Worm (Caenorhabditis elegans) whole organism, early embryonic: ENCODE results near the gene M142.5.

ENCODE experiments used
- B0310.2 ChIP-seq: sonication (generic microtip); optimal IDR thresholded peaks from 2 replicates; lab custom pipeline; 2016; ENCODE audit warnings: mild to moderate bottlenecking, missing genetic modification characterization, missing compliant biosample characterization
- F13C5.2 ChIP-seq: sonication (generic microtip); optimal IDR thresholded peaks from 2 replicates; lab custom pipeline; 2017; ENCODE audit warnings: mild to moderate bottlenecking, missing genetic modification characterization, inconsistent platforms, missing compliant biosample characterization
- aly-1 ChIP-seq: sonication (generic microtip); optimal IDR thresholded peaks from 2 replicates; lab custom pipeline; 2016; ENCODE audit warnings: missing genetic modification characterization, missing compliant biosample characterization
- ama-1 ChIP-seq: fragments of 150-350 bp; optimal IDR thresholded peaks from 2 replicates; lab custom pipeline; 2014
- ceh-13 ChIP-seq: fragments of 200-800 bp; sonication (Bioruptor generic); optimal IDR thresholded peaks from 2 replicates; lab custom pipeline; 2018; ENCODE audit warnings: mild to moderate bottlenecking, missing genetic modification characterization, missing compliant biosample characterization
- ceh-36 ChIP-seq: sonication (generic microtip); optimal IDR thresholded peaks from 2 replicates; lab custom pipeline; 2016; ENCODE audit warnings: missing genetic modification characterization, inconsistent platforms, missing compliant biosample characterization
- ets-7 ChIP-seq: sonication (generic microtip); optimal IDR thresholded peaks from 2 replicates; lab custom pipeline; 2016; ENCODE audit warnings: missing genotype, missing genetic modification characterization, missing compliant biosample characterization
- flt-1 ChIP-seq: fragments of 200-800 bp; sonication (Bioruptor generic); IDR thresholded peaks from 2 replicates; pipeline ENCODE4 v1.3.6; 2022; ENCODE audit warnings: missing genetic modification characterization, missing compliant biosample characterization
- hmbx-1 ChIP-seq: sonication (generic microtip); optimal IDR thresholded peaks from 2 replicates; lab custom pipeline; 2016; ENCODE audit warnings: mild to moderate bottlenecking, missing genetic modification characterization, missing compliant biosample characterization
- hmg-4 ChIP-seq: fragments of 200-800 bp; sonication (Bioruptor generic); optimal IDR thresholded peaks from 2 replicates; lab custom pipeline; 2018; ENCODE audit warnings: mild to moderate bottlenecking, missing genetic modification characterization, missing compliant biosample characterization
- hnd-1 ChIP-seq: sonication (generic microtip); optimal IDR thresholded peaks from 2 replicates; lab custom pipeline; 2016; ENCODE audit warnings: missing genetic modification characterization, missing compliant biosample characterization
- pes-1 ChIP-seq: fragments of 200-800 bp; sonication (Bioruptor generic); IDR thresholded peaks from 2 replicates; pipeline ENCODE4 v1.3.6; 2022; ENCODE audit warnings: missing genetic modification reagents, missing genetic modification characterization, missing compliant biosample characterization
- scrt-1 ChIP-seq: fragments of 200-800 bp; sonication (Bioruptor generic); IDR thresholded peaks from 2 replicates; pipeline ENCODE4 v1.3.6; 2022; ENCODE audit warnings: missing genetic modification characterization, missing compliant biosample characterization
- sea-1 ChIP-seq: fragments of 200-800 bp; sonication (Bioruptor generic); conservative IDR thresholded peaks from 2 replicates; pipeline ENCODE4 v1.3.6; 2022; ENCODE audit warnings: missing genetic modification characterization, missing compliant biosample characterization
- tbx-11 ChIP-seq: fragments of 200-800 bp; sonication (Bioruptor generic); IDR thresholded peaks from 2 replicates; pipeline ENCODE4 v1.3.6; 2022; ENCODE audit warnings: missing genetic modification characterization, missing compliant biosample characterization
- tbx-37 ChIP-seq: fragments of 200-800 bp; sonication (Bioruptor generic); conservative IDR thresholded peaks from 2 replicates; pipeline ENCODE4 v1.3.6; 2022; ENCODE audit warnings: missing genetic modification reagents, missing genetic modification characterization, missing compliant biosample characterization
- tra-4 ChIP-seq: sonication (generic microtip); optimal IDR thresholded peaks from 2 replicates; lab custom pipeline; 2017; ENCODE audit warnings: missing genetic modification characterization, missing compliant biosample characterization

Gene M142.5

ce11 chrIII:10930850-10931249, at the start of gene M142.5:
Gene M142.5, plus strand, starts transcription at chrIII:10931201.
- no peak for TF ChIP-seq F13C5.2 (tag; lab: Kevin White, UChicago)
- no peak for TF ChIP-seq hnd-1 (tag; lab: Kevin White, UChicago)
- TF ChIP-seq hmg-4 (GFP tag; lab: Kevin White, UChicago), result no peak
- no peak for TF ChIP-seq pes-1 (GFP tag; lab: Robert Waterston, UW)
- no peak for TF ChIP-seq ceh-13
- TF ChIP-seq sea-1 (GFP tag; lab: Robert Waterston, UW), result no peak
- TF ChIP-seq aly-1, result no peak
- TF ChIP-seq ama-1 (lab: Kevin White, UChicago), result no peak
- no peak for TF ChIP-seq hmbx-1
- no peak for TF ChIP-seq tbx-11 (GFP tag; lab: Robert Waterston, UW)
- TF ChIP-seq B0310.2, result no peak
- no peak for TF ChIP-seq scrt-1 (GFP tag; lab: Robert Waterston, UW)
- no peak for TF ChIP-seq ets-7 (tag; lab: Kevin White, UChicago)
- TF ChIP-seq tra-4, result no peak
- TF ChIP-seq ceh-36 (tag; lab: Kevin White, UChicago), result no peak
- no peak for TF ChIP-seq flt-1
- TF ChIP-seq tbx-37, result no peak

ce11 chrIII:10881462-10881861, 49.5 kb upstream of the M142.5 start, which contains the start of gene athp-1:
Gene athp-1, plus strand, starts transcription at chrIII:10881766.
- TF ChIP-seq scrt-1 (GFP tag; lab: Robert Waterston, UW), result no peak
- TF ChIP-seq ama-1 (lab: Kevin White, UChicago), result no peak
- no peak for TF ChIP-seq aly-1
- TF ChIP-seq ceh-13, result no peak
- no peak for TF ChIP-seq tra-4

ce11 chrIII:10881996-10882395, 49.0 kb upstream of the M142.5 start:
- TF ChIP-seq hmg-4 (GFP tag; lab: Kevin White, UChicago) (no peak), B0310.2 (no peak), ama-1 (lab: Kevin White, UChicago) (no peak), ets-7 (tag; lab: Kevin White, UChicago) (no peak), hnd-1 (tag; lab: Kevin White, UChicago) (no peak), tbx-11 (GFP tag; lab: Robert Waterston, UW) (no peak), flt-1 (no peak), tra-4 (no peak), tbx-37 (no peak), aly-1 (no peak), sea-1 (GFP tag; lab: Robert Waterston, UW) (no peak), pes-1 (GFP tag; lab: Robert Waterston, UW) (no peak)

ce11 chrIII:10888824-10889223, 42.2 kb upstream of the M142.5 start:
- TF ChIP-seq hmg-4 (GFP tag; lab: Kevin White, UChicago) (no peak), aly-1 (no peak), F13C5.2 (tag; lab: Kevin White, UChicago) (no peak), B0310.2 (no peak), hnd-1 (tag; lab: Kevin White, UChicago) (no peak)

ce11 chrIII:10894220-10894619, 36.8 kb upstream of the M142.5 start, which contains the start of gene fbxb-87:
Gene fbxb-87, plus strand, starts transcription at chrIII:10894520.
- TF ChIP-seq F13C5.2 (tag; lab: Kevin White, UChicago) (no peak), aly-1 (no peak), hnd-1 (tag; lab: Kevin White, UChicago) (no peak), scrt-1 (GFP tag; lab: Robert Waterston, UW) (no peak), B0310.2 (no peak), flt-1 (no peak), ets-7 (tag; lab: Kevin White, UChicago) (no peak), ceh-36 (tag; lab: Kevin White, UChicago) (no peak), pes-1 (GFP tag; lab: Robert Waterston, UW) (no peak), ceh-13 (no peak), hmbx-1 (no peak), hmg-4 (GFP tag; lab: Kevin White, UChicago) (no peak), tbx-37 (no peak), tbx-11 (GFP tag; lab: Robert Waterston, UW) (no peak), sea-1 (GFP tag; lab: Robert Waterston, UW) (no peak), ama-1 (lab: Kevin White, UChicago) (no peak), tra-4 (no peak)

ce11 chrIII:10895817-10896413, 35.1 kb upstream of the M142.5 start, which contains the start of gene com-1:
Gene com-1, plus strand, starts transcription at chrIII:10896363.
- no peak for TF ChIP-seq aly-1
- TF ChIP-seq ceh-36 (tag; lab: Kevin White, UChicago), result no peak
- TF ChIP-seq B0310.2, result no peak
- no peak for TF ChIP-seq F13C5.2 (tag; lab: Kevin White, UChicago)

ce11 chrIII:10902341-10902740, 28.7 kb upstream of the M142.5 start, which contains the start of gene unc-119:
Gene unc-119, plus strand, starts transcription at chrIII:10902641.
- TF ChIP-seq tbx-11 (GFP tag; lab: Robert Waterston, UW) (no peak), tra-4 (no peak), flt-1 (no peak), hmg-4 (GFP tag; lab: Kevin White, UChicago) (no peak), tbx-37 (no peak), B0310.2 (no peak), ceh-13 (no peak), ets-7 (tag; lab: Kevin White, UChicago) (no peak), aly-1 (no peak), F13C5.2 (tag; lab: Kevin White, UChicago) (no peak), sea-1 (GFP tag; lab: Robert Waterston, UW) (no peak)

ce11 chrIII:10903009-10903609, 27.9 kb upstream of the M142.5 start:
- no peak for TF ChIP-seq ets-7 (tag; lab: Kevin White, UChicago)
- TF ChIP-seq tra-4, result no peak
- TF ChIP-seq B0310.2, result no peak
- no peak for TF ChIP-seq ama-1 (lab: Kevin White, UChicago)
- TF ChIP-seq sea-1 (GFP tag; lab: Robert Waterston, UW), result no peak
- TF ChIP-seq tbx-11 (GFP tag; lab: Robert Waterston, UW), result no peak
